Fruit fly (Drosophila melanogaster): ENCODE data around the gene CG7800.

DNA sequence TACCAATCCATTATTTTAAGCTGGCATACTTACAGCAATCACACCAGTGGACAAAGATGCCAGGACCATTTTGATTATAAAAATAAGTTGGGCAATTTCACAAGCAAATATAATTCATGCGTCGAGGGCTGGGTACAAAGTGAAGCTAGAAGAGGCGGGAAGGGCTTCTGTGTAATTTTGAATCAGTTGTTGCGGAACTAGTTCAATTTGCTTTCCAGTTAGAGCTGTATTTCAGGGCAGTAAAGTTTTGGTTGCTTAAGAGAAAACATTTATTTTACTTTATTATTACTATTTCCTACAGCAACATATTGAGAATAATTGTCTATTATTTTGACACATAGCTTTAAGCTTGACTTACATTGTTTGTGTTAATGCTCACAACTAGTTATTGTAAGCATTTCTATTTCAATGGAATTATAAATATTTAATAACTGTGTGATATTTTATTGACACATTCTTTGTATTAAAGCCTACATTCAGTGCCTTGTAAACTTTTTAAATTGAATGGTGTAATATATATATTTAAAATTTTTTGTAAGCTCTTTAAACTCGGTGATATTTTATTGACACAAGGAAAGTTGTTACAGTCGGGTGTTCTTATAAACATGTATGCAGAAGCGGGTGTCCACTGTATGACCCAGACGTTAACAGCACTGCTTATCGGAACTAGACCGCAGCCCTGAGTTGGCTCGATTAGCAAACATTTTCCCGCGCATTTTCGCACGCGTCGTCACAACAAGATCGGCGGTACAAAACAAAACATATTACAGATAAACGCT is 46.7 kb downstream of the CG7800 start, which contains the start of the genes RPA1 and Mcm2:
- TF ChIP-seq kay (GFP tag; ENCODE audit: borderline replicate concordance), result no peak
- peak; percentile 77 for TF ChIP-seq CG7101 (tag; optimal IDR thresholded peaks at IDR 0.05)
- peak; percentile 44 for TF ChIP-seq Crg-1 (GFP tag; optimal IDR thresholded peaks at IDR 0.05)
- TF ChIP-seq CG11617 (GFP tag; optimal IDR thresholded peaks at IDR 0.05), result peak; percentile 84
- TF ChIP-seq CG14711 (tag; optimal IDR thresholded peaks at IDR 0.05), result peak; percentile 66
- TF ChIP-seq CG7045 (GFP tag; optimal IDR thresholded peaks at IDR 0.05), result peak; percentile 70
- peak; percentile 68 for TF ChIP-seq CG1620 (GFP tag; optimal IDR thresholded peaks at IDR 0.05)
- TF ChIP-seq Clk (GFP tag; optimal IDR thresholded peaks at IDR 0.05), result no peak
- peak; percentile 47 for TF ChIP-seq Hr96 (GFP tag; optimal IDR thresholded peaks at IDR 0.05)
- TF ChIP-seq Mnt (GFP tag; optimal IDR thresholded peaks at IDR 0.05), result peak; percentile 63
- TF ChIP-seq toe (GFP tag; optimal IDR thresholded peaks at IDR 0.05), result peak; percentile 79
- TF ChIP-seq CG33017 (tag; optimal IDR thresholded peaks at IDR 0.05), result peak; percentile 73

All from whole organism, adult.